Worm (Caenorhabditis elegans): ENCODE results near the gene R12C12.9.

Gene R12C12.9

DNA sequence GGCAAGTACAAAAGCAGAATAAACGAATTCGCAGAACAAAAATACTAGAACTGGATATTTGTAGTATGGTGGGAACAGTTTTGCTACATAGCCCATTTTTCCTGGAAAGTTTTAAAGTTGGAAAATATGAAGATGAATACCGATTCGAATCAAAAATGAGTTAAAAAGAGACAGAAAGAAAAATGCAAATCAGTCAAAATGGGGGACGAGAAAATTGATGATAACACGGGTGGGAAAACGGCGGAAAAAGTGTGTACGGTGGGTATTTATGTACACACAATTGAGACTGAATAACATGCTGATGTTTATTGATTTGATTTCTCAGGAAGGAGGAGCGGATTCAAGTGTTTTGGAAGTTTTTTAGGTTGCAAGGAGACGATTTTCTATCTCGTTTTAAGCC is at the start of gene R12C12.9:
Gene R12C12.9 (minus strand): TSS at position 101 of the 400 bp plus-strand sequence.
- no peak for TF ChIP-seq nhr-2 (tag; optimal IDR thresholded peaks at IDR 0.05)

DNA sequence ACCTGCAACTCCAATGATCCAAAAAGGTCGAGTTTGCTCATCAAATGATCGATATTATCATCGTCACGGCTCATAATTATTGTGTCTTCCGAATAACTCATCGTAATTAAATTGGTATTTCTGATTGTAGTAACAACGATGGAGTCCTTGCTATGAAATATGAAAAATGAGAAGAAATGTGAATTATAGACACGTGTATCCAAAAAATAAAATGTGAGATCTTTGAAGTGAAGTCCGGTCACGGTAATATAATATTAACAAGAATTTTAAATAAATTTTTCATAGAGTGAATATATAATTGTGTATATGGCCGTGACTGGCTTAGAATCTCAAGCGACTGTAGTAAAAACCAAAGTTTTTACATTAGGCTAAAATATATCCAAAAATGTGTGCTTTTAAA is 42.3 kb upstream of the R12C12.9 start, which contains the start of gene H12I13.1:
Gene H12I13.1 (minus strand): TSS at position 101 of the 400 bp plus-strand sequence.
- TF ChIP-seq tbx-8 (GFP tag; optimal IDR thresholded peaks at IDR 0.05) (no peak), sptf-1 (tag; optimal IDR thresholded peaks at IDR 0.05) (no peak)

ce11 chrII:6061495-6061894 is 36.7 kb upstream of the R12C12.9 start:
- TF ChIP-seq unc-62 (GFP tag; optimal IDR thresholded peaks at IDR 0.05) = no peak
- no peak for TF ChIP-seq mls-2 (tag; optimal IDR thresholded peaks at IDR 0.05)
- TF ChIP-seq pha-4 (tag; optimal IDR thresholded peaks at IDR 0.05) = peak; percentile 25
- TF ChIP-seq cnd-1 (tag; optimal IDR thresholded peaks at IDR 0.05) = peak; percentile 2
- no peak for TF ChIP-seq zip-8 (tag; optimal IDR thresholded peaks at IDR 0.05)
- peak; percentile 37 for TF ChIP-seq lin-13 (tag; optimal IDR thresholded peaks at IDR 0.05)
- no peak for TF ChIP-seq nhr-237 (tag; optimal IDR thresholded peaks at IDR 0.05)
- no peak for TF ChIP-seq mep-1 (tag; optimal IDR thresholded peaks at IDR 0.05)
- TF ChIP-seq mab-5 (tag; optimal IDR thresholded peaks at IDR 0.05) = peak; percentile 10

DNA sequence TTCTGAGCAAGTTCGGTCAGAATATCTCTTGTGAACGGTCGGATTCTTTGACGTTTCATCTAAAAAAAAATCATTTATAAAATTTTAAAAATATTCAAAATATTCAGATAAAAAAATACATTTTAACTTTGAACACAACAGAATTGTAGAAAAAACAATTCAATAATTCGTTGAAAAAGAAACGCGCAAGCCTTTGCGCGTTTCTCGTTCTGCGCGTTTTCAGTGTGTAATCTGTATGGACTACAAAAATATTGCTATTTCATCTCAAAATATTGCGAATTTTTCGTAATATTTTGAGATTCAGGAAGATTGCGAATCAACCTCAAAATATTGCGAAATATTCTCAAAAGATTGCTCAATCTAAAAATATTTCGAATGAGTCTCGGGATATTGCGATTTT is 31.1 kb upstream of the R12C12.9 start, which contains the start of gene R12C12.7:
Gene R12C12.7 (minus strand): TSS at position 59 of the 400 bp plus-strand sequence.
- TF ChIP-seq tbx-8 (GFP tag; optimal IDR thresholded peaks at IDR 0.05) = no peak
- TF ChIP-seq unc-120 (tag; optimal IDR thresholded peaks at IDR 0.05; ENCODE audit: poor library complexity, severe bottlenecking) = no peak
- TF ChIP-seq ceh-83 (GFP tag; optimal IDR thresholded peaks at IDR 0.05) = no peak
- TF ChIP-seq elt-3 (tag; optimal IDR thresholded peaks at IDR 0.05) = no peak
- no peak for TF ChIP-seq sem-2 (GFP tag; optimal IDR thresholded peaks at IDR 0.05)

DNA sequence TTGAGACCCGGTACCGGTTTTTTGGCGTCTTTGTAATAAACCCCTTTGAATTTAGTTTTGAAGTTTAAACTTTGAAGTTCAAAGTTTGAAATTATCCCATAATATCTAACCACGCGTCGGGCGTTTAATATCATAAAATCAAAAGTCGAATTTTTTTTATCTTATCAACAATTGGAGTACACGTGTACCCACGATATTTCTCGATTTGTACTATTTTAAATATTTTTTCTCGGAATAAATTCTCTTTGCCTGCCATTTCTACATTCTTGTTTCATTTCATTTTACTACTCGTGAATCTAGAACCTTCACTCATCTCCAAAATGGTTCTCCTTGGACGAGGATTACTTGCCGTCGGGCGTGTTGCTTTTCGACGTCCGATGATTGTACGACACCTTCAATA is 25.3 kb upstream of the R12C12.9 start, which contains the start of gene gldc-1:
Gene gldc-1 (plus strand): TSS at position 301 of the 400 bp plus-strand sequence.
- no peak for TF ChIP-seq cnd-1 (tag; optimal IDR thresholded peaks at IDR 0.05)
- TF ChIP-seq mep-1 (tag; optimal IDR thresholded peaks at IDR 0.05) = no peak
- no peak for TF ChIP-seq unc-39 (tag; optimal IDR thresholded peaks at IDR 0.05)
- no peak for TF ChIP-seq nhr-76 (tag; optimal IDR thresholded peaks at IDR 0.05)
- TF ChIP-seq elt-3 (tag; optimal IDR thresholded peaks at IDR 0.05) = no peak
- TF ChIP-seq nhr-28 (tag; optimal IDR thresholded peaks at IDR 0.05) = no peak
- no peak for TF ChIP-seq ceh-43 (GFP tag; optimal IDR thresholded peaks at IDR 0.05)
- no peak for TF ChIP-seq nhr-12 (tag; optimal IDR thresholded peaks at IDR 0.05)
- no peak for TF ChIP-seq sptf-1 (tag; optimal IDR thresholded peaks at IDR 0.05)
- TF ChIP-seq M03D4.4 (tag; optimal IDR thresholded peaks at IDR 0.05) = no peak
- TF ChIP-seq ceh-39 (tag; optimal IDR thresholded peaks at IDR 0.05) = no peak
- TF ChIP-seq tbx-8 (GFP tag; optimal IDR thresholded peaks at IDR 0.05) = no peak
- no peak for TF ChIP-seq ces-1 (GFP tag; optimal IDR thresholded peaks at IDR 0.05)
- no peak for TF ChIP-seq hlh-1 (tag; optimal IDR thresholded peaks at IDR 0.05)

DNA sequence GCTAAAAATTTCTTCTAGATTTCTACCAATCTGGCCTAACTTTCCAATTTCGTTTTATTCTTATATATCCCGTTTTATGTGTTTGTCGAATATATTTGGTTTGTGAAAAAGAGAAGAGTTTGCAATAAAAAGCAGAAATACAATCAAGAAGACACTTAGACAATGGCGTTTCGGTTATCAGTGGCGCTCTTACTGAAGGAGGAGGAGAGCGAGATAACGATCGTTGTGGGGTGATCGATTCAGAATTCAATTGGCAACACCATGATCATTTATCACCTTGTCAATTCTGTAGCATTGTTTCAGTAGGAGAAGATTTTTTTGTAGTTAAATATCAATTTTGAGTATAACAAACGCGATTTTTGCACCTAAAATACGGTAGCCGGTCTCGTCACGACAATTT is 24.8 kb upstream of the R12C12.9 start:
- TF ChIP-seq ces-1 (GFP tag; optimal IDR thresholded peaks at IDR 0.05) = no peak
- TF ChIP-seq bed-3 (GFP tag; optimal IDR thresholded peaks at IDR 0.05) = no peak
- TF ChIP-seq zip-8 (tag; optimal IDR thresholded peaks at IDR 0.05) = no peak
- TF ChIP-seq M03D4.4 (tag; optimal IDR thresholded peaks at IDR 0.05) = no peak
- no peak for TF ChIP-seq lin-32 (GFP tag; optimal IDR thresholded peaks at IDR 0.05)
- TF ChIP-seq lin-13 (tag; optimal IDR thresholded peaks at IDR 0.05) = no peak
- TF ChIP-seq blmp-1 (tag; optimal IDR thresholded peaks at IDR 0.05) = no peak
- TF ChIP-seq cnd-1 (tag; optimal IDR thresholded peaks at IDR 0.05) = no peak
- TF ChIP-seq ztf-11 (tag; optimal IDR thresholded peaks at IDR 0.05) = no peak
- TF ChIP-seq mep-1 (tag; optimal IDR thresholded peaks at IDR 0.05) = no peak
- no peak for TF ChIP-seq elt-1 (tag; optimal IDR thresholded peaks at IDR 0.05; ENCODE audit: borderline replicate concordance, insufficient read depth)
- no peak for TF ChIP-seq lsy-2 (tag; optimal IDR thresholded peaks at IDR 0.05)

Measured in whole organism, mixed stage, embryonic.